Fruit fly (Drosophila melanogaster) whole organism, adult: ENCODE data around the gene CG3556.

Source experiments
- CG11617 ChIP-seq: fragments of 200-800 bp; sonication (Bioruptor generic); optimal IDR thresholded peaks from 2 replicates; lab custom pipeline; 2017; ENCODE audit warnings: mild to moderate bottlenecking, missing biosample characterization, missing genetic modification reagents, missing genetic modification characterization
- CG12768 ChIP-seq: fragments of 200-800 bp; sonication (Bioruptor generic); optimal IDR thresholded peaks from 2 replicates; lab custom pipeline; 2017; ENCODE audit warnings: missing biosample characterization, missing genetic modification characterization, mild to moderate bottlenecking, moderate library complexity, missing genetic modification reagents
- CG14711 ChIP-seq: fragments of 200-800 bp; sonication (Bioruptor generic); optimal IDR thresholded peaks from 2 replicates; lab custom pipeline; 2018; ENCODE audit warnings: missing biosample characterization, mild to moderate bottlenecking, missing genetic modification characterization, moderate library complexity
- CG1620 ChIP-seq: fragments of 200-800 bp; sonication (Bioruptor generic); optimal IDR thresholded peaks from 2 replicates; lab custom pipeline; 2016; ENCODE audit warnings: missing biosample characterization, missing genetic modification characterization
- CG33017 ChIP-seq: fragments of 200-800 bp; sonication (Bioruptor generic); optimal IDR thresholded peaks from 2 replicates; lab custom pipeline; 2018; ENCODE audit warnings: missing biosample characterization, mild to moderate bottlenecking, missing genetic modification characterization, moderate library complexity
- CG5204 ChIP-seq: fragments of 200-800 bp; sonication (Bioruptor generic); optimal IDR thresholded peaks from 2 replicates; lab custom pipeline; 2016; ENCODE audit warnings: missing biosample characterization, missing genetic modification characterization
- CG7045 ChIP-seq: fragments of 200-800 bp; sonication (Bioruptor generic); optimal IDR thresholded peaks from 2 replicates; lab custom pipeline; 2017; ENCODE audit warnings: missing biosample characterization, mild to moderate bottlenecking, missing genetic modification characterization
- CG7101 ChIP-seq: fragments of 200-800 bp; sonication (Bioruptor generic); optimal IDR thresholded peaks from 2 replicates; lab custom pipeline; 2018; ENCODE audit warnings: missing biosample characterization, mild to moderate bottlenecking, missing genetic modification characterization, moderate library complexity
- Clk ChIP-seq: fragments of 200-800 bp; sonication (Bioruptor generic); optimal IDR thresholded peaks from 2 replicates; lab custom pipeline; 2017; ENCODE audit warnings: missing biosample characterization, missing genetic modification characterization
- Crg-1 ChIP-seq: fragments of 200-800 bp; sonication (Bioruptor generic); optimal IDR thresholded peaks from 2 replicates; lab custom pipeline; 2016; ENCODE audit warnings: missing biosample characterization, missing genetic modification characterization
- Hr96 ChIP-seq: fragments of 200-800 bp; sonication (Bioruptor generic); optimal IDR thresholded peaks from 2 replicates; lab custom pipeline; 2016; ENCODE audit warnings: missing biosample characterization, missing genetic modification characterization
- Mnt ChIP-seq: fragments of 200-800 bp; sonication (Bioruptor generic); optimal IDR thresholded peaks from 2 replicates; lab custom pipeline; 2016; ENCODE audit warnings: missing biosample characterization, mild to moderate bottlenecking, missing genetic modification characterization
- bab1 ChIP-seq: fragments of 200-800 bp; sonication (Bioruptor generic); optimal IDR thresholded peaks from 3 replicates; lab custom pipeline; 2019; ENCODE audit warnings: missing biosample characterization, mild to moderate bottlenecking, missing genetic modification characterization, moderate library complexity
- cic ChIP-seq: fragments of 200-800 bp; sonication (Bioruptor generic); optimal IDR thresholded peaks from 2 replicates; lab custom pipeline; 2017; ENCODE audit warnings: missing biosample characterization, mild to moderate bottlenecking, missing genetic modification characterization, moderate library complexity
- cnc ChIP-seq, 2 experiments: fragments of >200 bp; optimal IDR thresholded peaks; 2 replicates each; lab custom pipeline; 2017
- kay ChIP-seq: fragments of 200-800 bp; sonication (Bioruptor generic); peaks from one replicate; lab custom pipeline; 2016; ENCODE audit warnings: missing biosample characterization, missing genetic modification characterization, borderline replicate concordance
- ovo ChIP-seq: fragments of 200-800 bp; sonication (Bioruptor generic); optimal IDR thresholded peaks from 2 replicates; lab custom pipeline; 2016; ENCODE audit warnings: missing biosample characterization, missing genetic modification characterization
- pad ChIP-seq: fragments of 200-800 bp; sonication (Bioruptor generic); optimal IDR thresholded peaks from 3 replicates; lab custom pipeline; 2017; ENCODE audit warnings: missing biosample characterization, missing genetic modification characterization, mild to moderate bottlenecking, moderate library complexity, missing genetic modification reagents
- tj ChIP-seq: fragments of 200-800 bp; sonication (Bioruptor generic); optimal IDR thresholded peaks from 3 replicates; lab custom pipeline; 2017; ENCODE audit warnings: missing biosample characterization, mild to moderate bottlenecking, missing genetic modification characterization, moderate library complexity
- toe ChIP-seq: fragments of 200-800 bp; sonication (Bioruptor generic); optimal IDR thresholded peaks from 2 replicates; lab custom pipeline; 2016; ENCODE audit warnings: missing biosample characterization, missing genetic modification characterization

CG3556 gene

DNA sequence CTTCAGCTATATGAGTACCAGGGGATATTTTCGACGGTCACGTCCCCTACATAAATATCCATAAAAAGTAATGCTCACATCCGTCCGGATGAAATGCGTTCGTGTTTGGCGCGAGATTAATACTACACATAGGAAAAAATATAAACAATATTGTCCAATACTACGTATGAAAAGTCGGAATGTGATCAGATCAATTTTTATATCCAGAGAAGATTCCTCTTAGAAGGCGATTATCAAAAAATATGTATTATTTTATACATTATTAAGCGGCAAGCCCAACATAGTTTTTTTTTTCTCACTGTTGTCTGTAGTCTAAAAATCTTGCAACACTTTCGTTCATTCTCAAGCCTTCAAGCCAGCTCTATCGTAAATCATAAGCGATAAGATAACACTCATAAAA lies 43.9 kb downstream of the CG3556 start:
- TF ChIP-seq CG7045 (no peak), CG7101 (tag; lab: Kevin White, UChicago) (no peak), CG1620 (GFP tag; lab: Kevin White, UChicago) (no peak), ovo (GFP tag; lab: Kevin White, UChicago) (no peak), CG33017 (no peak), Hr96 (no peak), CG12768 (GFP tag; lab: Kevin White, UChicago) (no peak), toe (GFP tag; lab: Kevin White, UChicago) (no peak), Clk (no peak), kay (GFP tag; lab: Kevin White, UChicago) (no peak)

DNA sequence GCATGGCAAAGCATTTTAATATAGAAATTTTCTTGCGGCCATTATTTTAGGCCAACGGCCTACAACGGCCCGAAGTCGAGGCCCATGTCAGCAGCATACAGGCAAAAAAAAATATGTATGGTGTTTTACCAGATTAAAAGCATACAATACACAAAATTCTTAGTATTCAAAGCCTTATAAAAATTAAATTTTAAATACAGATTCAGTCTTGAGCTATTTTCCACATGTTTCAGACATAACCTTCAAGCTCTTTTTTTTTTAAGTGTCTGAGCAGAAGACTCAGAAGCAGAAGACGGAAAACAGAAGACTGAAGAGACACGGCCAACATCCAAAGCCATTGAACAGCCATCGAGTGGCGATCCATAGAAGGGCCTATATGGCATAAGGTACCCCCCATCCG lies 51.7 kb downstream of the CG3556 start:
- no peak for TF ChIP-seq cnc (optimal IDR thresholded peaks at IDR 0.05; lab: Kevin White, UChicago)
- no peak for TF ChIP-seq Clk
- no peak for TF ChIP-seq Hr96
- TF ChIP-seq bab1 (GFP tag; lab: Kevin White, UChicago): no peak
- TF ChIP-seq cic (GFP tag; lab: Kevin White, UChicago): no peak
- TF ChIP-seq CG7045: no peak
- no peak for TF ChIP-seq CG7101 (tag; lab: Kevin White, UChicago)
- TF ChIP-seq toe (GFP tag; lab: Kevin White, UChicago): no peak
- TF ChIP-seq CG14711: no peak
- no peak for TF ChIP-seq CG5204 (GFP tag; lab: Kevin White, UChicago)
- TF ChIP-seq tj (GFP tag; lab: Kevin White, UChicago): no peak
- TF ChIP-seq CG12768 (GFP tag; lab: Kevin White, UChicago): no peak
- TF ChIP-seq CG11617 (GFP tag; lab: Kevin White, UChicago): no peak
- no peak for TF ChIP-seq CG33017
- TF ChIP-seq pad (GFP tag; lab: Kevin White, UChicago): no peak
- no peak for TF ChIP-seq kay (GFP tag; lab: Kevin White, UChicago)
- TF ChIP-seq ovo (GFP tag; lab: Kevin White, UChicago): no peak
- TF ChIP-seq Mnt: no peak
- TF ChIP-seq Crg-1 (GFP tag; lab: Kevin White, UChicago): no peak

DNA sequence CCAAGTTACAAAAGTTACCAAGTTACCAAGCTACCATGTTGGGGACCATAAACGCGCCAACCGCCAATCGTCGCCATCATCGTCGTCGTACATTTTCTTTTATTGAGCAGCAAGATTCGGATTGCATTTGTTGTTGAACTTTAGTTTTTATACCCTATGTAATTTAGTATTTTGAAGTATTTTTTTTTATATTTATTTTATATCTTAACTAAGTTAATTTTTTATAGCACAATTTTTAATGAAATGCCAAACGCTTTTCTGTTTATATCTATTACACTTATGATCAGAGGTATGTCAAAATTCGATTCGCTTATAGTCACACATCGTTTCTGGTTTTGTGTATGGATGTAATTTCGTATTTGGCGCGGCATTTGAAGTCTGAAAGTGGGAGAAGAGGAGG lies 52.4 kb downstream of the CG3556 start:
- TF ChIP-seq CG7045: no peak
